Fruit fly (Drosophila melanogaster) whole organism, embryonic: ENCODE measurements around the gene Obp19b.

Source experiments
- Atf6 ChIP-seq: fragments of 200-800 bp; sonication (Bioruptor generic); IDR thresholded peaks from 2 replicates; pipeline ENCODE4 v1.3.6; 2022; ENCODE audit warnings: missing biosample characterization, missing genetic modification characterization
- Blimp-1 ChIP-seq: fragments of 200-800 bp; sonication (Bioruptor generic); optimal IDR thresholded peaks from 3 replicates; lab custom pipeline; 2018; ENCODE audit warnings: missing biosample characterization, missing genetic modification characterization, mild to moderate bottlenecking, moderate library complexity, missing genetic modification reagents
- C15 ChIP-seq: fragments of 200-800 bp; sonication (Bioruptor generic); IDR thresholded peaks from 3 replicates; pipeline ENCODE4 v1.3.6; 2022; ENCODE audit warnings: missing biosample characterization, missing genetic modification characterization
- CG10431 ChIP-seq: fragments of 200-800 bp; sonication (Bioruptor generic); optimal IDR thresholded peaks from 3 replicates; lab custom pipeline; 2018; ENCODE audit warnings: missing biosample characterization, mild to moderate bottlenecking, missing genetic modification characterization
- CG11560 ChIP-seq: fragments of 200-800 bp; sonication (Bioruptor generic); IDR thresholded peaks from 3 replicates; pipeline ENCODE4 v1.3.6; 2022; ENCODE audit warnings: missing biosample characterization, missing genetic modification characterization
- CG12299 ChIP-seq: fragments of 200-800 bp; sonication (Bioruptor generic); optimal IDR thresholded peaks from 2 replicates; lab custom pipeline; 2018; ENCODE audit warnings: missing biosample characterization, mild to moderate bottlenecking, missing genetic modification characterization
- CG13296 ChIP-seq: fragments of 200-800 bp; sonication (Bioruptor generic); optimal IDR thresholded peaks from 3 replicates; lab custom pipeline; 2018; ENCODE audit warnings: missing biosample characterization, mild to moderate bottlenecking, missing genetic modification characterization
- CG14050 ChIP-seq: fragments of 200-800 bp; sonication (Bioruptor generic); IDR thresholded peaks from 3 replicates; pipeline ENCODE4 v1.3.6; 2022; ENCODE audit warnings: missing biosample characterization, missing genetic modification characterization
- CG14441 ChIP-seq: fragments of 200-800 bp; sonication (Bioruptor generic); IDR thresholded peaks from 2 replicates; pipeline ENCODE4 v1.3.6; 2022; ENCODE audit warnings: missing biosample characterization, missing genetic modification characterization
- CG15073 ChIP-seq: fragments of 200-800 bp; sonication (Bioruptor generic); optimal IDR thresholded peaks from 2 replicates; lab custom pipeline; 2016; ENCODE audit warnings: missing biosample characterization, missing genetic modification characterization
- CG15269 ChIP-seq: fragments of 200-800 bp; sonication (Bioruptor generic); optimal IDR thresholded peaks from 2 replicates; lab custom pipeline; 2018; ENCODE audit warnings: missing biosample characterization, mild to moderate bottlenecking, missing genetic modification characterization, moderate library complexity
- CG15514 ChIP-seq: fragments of 200-800 bp; sonication (Bioruptor generic); optimal IDR thresholded peaks from 3 replicates; lab custom pipeline; 2017; ENCODE audit warnings: missing biosample characterization, missing genetic modification characterization, mild to moderate bottlenecking, moderate library complexity, missing genetic modification reagents
- CG16815 ChIP-seq: fragments of 200-800 bp; sonication (Bioruptor generic); optimal IDR thresholded peaks from 3 replicates; lab custom pipeline; 2017; ENCODE audit warnings: missing biosample characterization, mild to moderate bottlenecking, missing genetic modification characterization
- CG17186 ChIP-seq: fragments of 200-800 bp; sonication (Bioruptor generic); optimal IDR thresholded peaks from 3 replicates; lab custom pipeline; 2017; ENCODE audit warnings: missing biosample characterization, missing genetic modification reagents, missing genetic modification characterization
- CG17385 ChIP-seq: fragments of 200-800 bp; sonication (Bioruptor generic); optimal IDR thresholded peaks from 3 replicates; lab custom pipeline; 2018; ENCODE audit warnings: missing biosample characterization, mild to moderate bottlenecking, missing genetic modification characterization
- CG18619 ChIP-seq: fragments of 200-800 bp; sonication (Bioruptor generic); optimal IDR thresholded peaks from 3 replicates; lab custom pipeline; 2017; ENCODE audit warnings: missing biosample characterization, mild to moderate bottlenecking, missing genetic modification characterization
- CG18764 ChIP-seq: fragments of 200-800 bp; sonication (Bioruptor generic); optimal IDR thresholded peaks from 3 replicates; lab custom pipeline; 2016; ENCODE audit warnings: missing biosample characterization, missing genetic modification characterization
- CG2120 ChIP-seq: fragments of 200-800 bp; sonication (Bioruptor generic); optimal IDR thresholded peaks from 3 replicates; lab custom pipeline; 2016; ENCODE audit warnings: missing biosample characterization, missing genetic modification characterization
- CG2875 ChIP-seq: fragments of 200-800 bp; sonication (Bioruptor generic); optimal IDR thresholded peaks from 2 replicates; lab custom pipeline; 2017; ENCODE audit warnings: missing biosample characterization, mild to moderate bottlenecking, missing genetic modification characterization, missing genetic modification reagents
- CG34422 ChIP-seq: fragments of 200-800 bp; sonication (Bioruptor generic); IDR thresholded peaks from 3 replicates; pipeline ENCODE4 v1.3.6; 2022; ENCODE audit warnings: missing biosample characterization, missing genetic modification characterization
- CG3847 ChIP-seq: fragments of 200-800 bp; sonication (Bioruptor generic); IDR thresholded peaks from 2 replicates; pipeline ENCODE4 v1.3.6; 2022; ENCODE audit warnings: missing biosample characterization, missing genetic modification characterization
- CG42726 ChIP-seq: fragments of 200-800 bp; sonication (Bioruptor generic); IDR thresholded peaks from 2 replicates; pipeline ENCODE4 v1.3.6; 2022; ENCODE audit warnings: missing biosample characterization, missing genetic modification characterization; ENCODE audit not compliant: partially characterized antibody
- CG4404 ChIP-seq: fragments of 200-800 bp; sonication (Bioruptor generic); IDR thresholded peaks from 2 replicates; pipeline ENCODE4 v1.3.6; 2022; ENCODE audit warnings: missing biosample characterization, missing genetic modification characterization
- CG6765 ChIP-seq: fragments of 200-800 bp; sonication (Bioruptor generic); optimal IDR thresholded peaks from 3 replicates; lab custom pipeline; 2017; ENCODE audit warnings: missing biosample characterization, mild to moderate bottlenecking, missing genetic modification characterization
- CG7271 ChIP-seq: fragments of 200-800 bp; sonication (Bioruptor generic); optimal IDR thresholded peaks from 2 replicates; lab custom pipeline; 2018; ENCODE audit warnings: missing biosample characterization, mild to moderate bottlenecking, missing genetic modification characterization, moderate library complexity
- CG7839 ChIP-seq: fragments of 200-800 bp; sonication (Bioruptor generic); optimal IDR thresholded peaks from 3 replicates; lab custom pipeline; 2018; ENCODE audit warnings: missing biosample characterization, mild to moderate bottlenecking, missing genetic modification characterization, moderate library complexity
- CG7987 ChIP-seq: fragments of 200-800 bp; sonication (Bioruptor generic); optimal IDR thresholded peaks from 2 replicates; lab custom pipeline; 2018; ENCODE audit warnings: missing biosample characterization, mild to moderate bottlenecking, missing genetic modification characterization, moderate library complexity
- CG9727 ChIP-seq: fragments of 200-800 bp; sonication (Bioruptor generic); optimal IDR thresholded peaks from 3 replicates; lab custom pipeline; 2017; ENCODE audit warnings: missing biosample characterization, mild to moderate bottlenecking, missing genetic modification characterization
- Ets65A ChIP-seq: fragments of 200-800 bp; sonication (Bioruptor generic); peaks from one replicate; lab custom pipeline; 2016; ENCODE audit warnings: missing biosample characterization, missing genetic modification characterization
- Fer3 ChIP-seq: fragments of 200-800 bp; sonication (Bioruptor generic); optimal IDR thresholded peaks from 2 replicates; lab custom pipeline; 2018; ENCODE audit warnings: missing biosample characterization, mild to moderate bottlenecking, missing genetic modification characterization, moderate library complexity
- Gug ChIP-seq: fragments of 200-800 bp; sonication (Bioruptor generic); IDR thresholded peaks from 4 replicates; pipeline ENCODE4 v1.3.6; 2022; ENCODE audit warnings: missing biosample characterization, missing genetic modification characterization
- Hmr ChIP-seq: fragments of 200-800 bp; sonication (Bioruptor generic); optimal IDR thresholded peaks from 3 replicates; lab custom pipeline; 2017; ENCODE audit warnings: mild to moderate bottlenecking, missing biosample characterization, missing genetic modification reagents, missing genetic modification characterization
- Hr3 ChIP-seq: fragments of 200-800 bp; sonication (Bioruptor generic); optimal IDR thresholded peaks from 3 replicates; lab custom pipeline; 2016; ENCODE audit warnings: missing biosample characterization, missing genetic modification characterization
- Vsx1 ChIP-seq: fragments of 200-800 bp; sonication (Bioruptor generic); optimal IDR thresholded peaks from 2 replicates; lab custom pipeline; 2017; ENCODE audit warnings: missing biosample characterization, mild to moderate bottlenecking, missing genetic modification characterization, missing genetic modification reagents
- ac ChIP-seq: fragments of 200-800 bp; sonication (Bioruptor generic); optimal IDR thresholded peaks from 3 replicates; lab custom pipeline; 2017; ENCODE audit warnings: missing biosample characterization, mild to moderate bottlenecking, missing genetic modification characterization
- bcd ChIP-seq: fragments of 200-800 bp; sonication (Bioruptor generic); optimal IDR thresholded peaks from 2 replicates; lab custom pipeline; 2017; ENCODE audit warnings: missing biosample characterization, mild to moderate bottlenecking, missing genetic modification characterization
- ci ChIP-seq: fragments of 200-800 bp; sonication (Bioruptor generic); IDR thresholded peaks from 3 replicates; pipeline ENCODE4 v1.3.6; 2022; ENCODE audit warnings: missing biosample characterization, missing genetic modification characterization
- dpn ChIP-seq, 2 experiments: fragments of 200-800 bp; sonication (Bioruptor generic); optimal IDR thresholded peaks; 3 replicates each; lab custom pipeline; 2016; ENCODE audit warnings: missing biosample characterization in 2 of 2, missing genetic modification characterization in 2 of 2
- eve ChIP-seq, 2 experiments: fragments of >200 bp; optimal IDR thresholded peaks; 2 replicates each; lab custom pipeline; 2017; ENCODE audit warnings: missing biosample characterization in 2 of 2, missing genetic modification characterization in 2 of 2
- ewg ChIP-seq: fragments of 200-800 bp; sonication (Bioruptor generic); optimal IDR thresholded peaks from 3 replicates; lab custom pipeline; 2017; ENCODE audit warnings: mild to moderate bottlenecking, missing biosample characterization, missing genetic modification reagents, missing genetic modification characterization
- fd64A ChIP-seq: fragments of 200-800 bp; sonication (Bioruptor generic); optimal IDR thresholded peaks from 3 replicates; lab custom pipeline; 2018; ENCODE audit warnings: missing biosample characterization, mild to moderate bottlenecking, missing genetic modification characterization
- gem ChIP-seq: fragments of 200-800 bp; sonication (Bioruptor generic); optimal IDR thresholded peaks from 2 replicates; lab custom pipeline; 2019; ENCODE audit warnings: missing biosample characterization, mild to moderate bottlenecking, missing genetic modification characterization, moderate library complexity
- mld ChIP-seq: fragments of 200-800 bp; sonication (Bioruptor generic); IDR thresholded peaks from 3 replicates; pipeline ENCODE4 v1.3.6; 2022; ENCODE audit warnings: missing biosample characterization, missing genetic modification characterization; ENCODE audit not compliant: partially characterized antibody
- pum ChIP-seq: fragments of 200-800 bp; sonication (Bioruptor generic); optimal IDR thresholded peaks from 2 replicates; lab custom pipeline; 2016; ENCODE audit warnings: missing biosample characterization, missing genetic modification characterization
- sc ChIP-seq, 3 experiments: fragments of >200 bp in 2 of 3; fragments of 200-800 bp in 1 of 3; sonication (Bioruptor generic) in 1 of 3; optimal IDR thresholded peaks; 2 replicates in 2 of 3; 3 replicates in 1 of 3; lab custom pipeline; 2017; ENCODE audit warnings: mild to moderate bottlenecking in 1 of 3, missing biosample characterization in 1 of 3, missing genetic modification characterization in 1 of 3, missing genetic modification reagents in 1 of 3
- sens-2 ChIP-seq: fragments of 200-800 bp; sonication (Bioruptor generic); IDR thresholded peaks from 2 replicates; pipeline ENCODE4 v1.3.6; 2022; ENCODE audit warnings: missing biosample characterization, missing genetic modification characterization
- sim ChIP-seq: fragments of 200-800 bp; sonication (Bioruptor generic); IDR thresholded peaks from 2 replicates; pipeline ENCODE4 v1.3.6; 2022; ENCODE audit warnings: missing biosample characterization, missing genetic modification characterization
- sisA ChIP-seq: fragments of 200-800 bp; sonication (Bioruptor generic); IDR thresholded peaks from 2 replicates; pipeline ENCODE4 v1.3.6; 2022; ENCODE audit warnings: missing biosample characterization, missing genetic modification characterization
- zen2 ChIP-seq: fragments of 200-800 bp; sonication (Bioruptor generic); IDR thresholded peaks from 3 replicates; pipeline ENCODE4 v1.3.6; 2022; ENCODE audit warnings: missing biosample characterization, missing genetic modification characterization; ENCODE audit not compliant: partially characterized antibody
- zf30C ChIP-seq: fragments of 200-800 bp; sonication (Bioruptor generic); optimal IDR thresholded peaks from 3 replicates; lab custom pipeline; 2018; ENCODE audit warnings: missing biosample characterization, mild to moderate bottlenecking, missing genetic modification characterization

Obp19b gene

dm6 chrX:20434534-20434933 is 18.0 kb downstream of the Obp19b start (continued):
- TF ChIP-seq zen2, result no peak
- no peak for TF ChIP-seq CG17186
- TF ChIP-seq zf30C (GFP tag; lab: Kevin White, UChicago), result peak; percentile 50
- no peak for TF ChIP-seq ewg (GFP tag; lab: Kevin White, UChicago)
- peak; percentile 45 for TF ChIP-seq CG13296 (GFP tag; lab: Kevin White, UChicago)
- TF ChIP-seq ac, result no peak
- no peak for TF ChIP-seq CG34422 (GFP tag; lab: Robert Waterston, UW)
- TF ChIP-seq Vsx1 (GFP tag; lab: Kevin White, UChicago), result no peak
- no peak for TF ChIP-seq CG3847
- peak; percentile 42 for TF ChIP-seq gem (tag; lab: Kevin White, UChicago)
- peak; percentile 83 for TF ChIP-seq Ets65A (GFP tag; lab: Kevin White, UChicago)
- peak; percentile 22 for TF ChIP-seq Fer3 (tag; lab: Kevin White, UChicago)
- TF ChIP-seq sisA, result 0 out of 2 replicates have a peak, but pooled peaks have one; percentile 22
- no peak for TF ChIP-seq eve (GFP tag; optimal IDR thresholded peaks at IDR 0.05; lab: Kevin White, UChicago)
- TF ChIP-seq sens-2, result no peak
- 0 out of 4 replicates have a peak, but pooled peaks have one; percentile 16 for TF ChIP-seq Gug
- TF ChIP-seq CG18764 (GFP tag; lab: Kevin White, UChicago), result no peak
- TF ChIP-seq CG7839 (tag; lab: Kevin White, UChicago), result peak; percentile 41
- TF ChIP-seq CG12299 (tag; lab: Kevin White, UChicago), result no peak
- TF ChIP-seq Blimp-1, result no peak
- TF ChIP-seq CG42726 (GFP tag; lab: Robert Waterston, UW), result no peak
- TF ChIP-seq sim (GFP tag; lab: Robert Waterston, UW), result no peak
- peak; percentile 11 for TF ChIP-seq pum (GFP tag; lab: Kevin White, UChicago)
- TF ChIP-seq CG2875 (GFP tag; lab: Kevin White, UChicago), result no peak
- TF ChIP-seq CG17385 (GFP tag; lab: Kevin White, UChicago), result peak; percentile 37
- TF ChIP-seq C15 (GFP tag; lab: Robert Waterston, UW), result no peak
- no peak for TF ChIP-seq CG18619 (GFP tag; lab: Kevin White, UChicago)
- no peak for TF ChIP-seq CG14441 (GFP tag; lab: Robert Waterston, UW)
- TF ChIP-seq CG2120 (GFP tag; lab: Kevin White, UChicago), result peak; percentile 72
- TF ChIP-seq CG11560 (tag; lab: Robert Waterston, UW), result 0 out of 3 replicates have a peak, but pooled peaks have one; percentile 32
- TF ChIP-seq CG15514 (GFP tag; lab: Kevin White, UChicago), result no peak
- TF ChIP-seq bcd (GFP tag; lab: Kevin White, UChicago), result peak; percentile 9
- peak; percentile 45 for TF ChIP-seq CG15269 (tag; lab: Kevin White, UChicago)
- TF ChIP-seq CG7987, result no peak
- peak; percentile 8 to 26 for TF ChIP-seq dpn (GFP tag; optimal IDR thresholded peaks at IDR 0.05; lab: Kevin White, UChicago)
- TF ChIP-seq CG10431 (GFP tag; lab: Kevin White, UChicago), result no peak
- no peak for TF ChIP-seq CG14050 (GFP tag; lab: Robert Waterston, UW)
- no peak for TF ChIP-seq CG16815 (GFP tag; lab: Kevin White, UChicago)
- TF ChIP-seq Hr3, result peak; percentile 9
- no peak for TF ChIP-seq CG7271 (tag; lab: Kevin White, UChicago)
- TF ChIP-seq CG4404 (GFP tag; lab: Robert Waterston, UW), result no peak
- no peak for TF ChIP-seq CG15073 (GFP tag; lab: Kevin White, UChicago)
- no peak for TF ChIP-seq fd64A
- TF ChIP-seq CG6765 (GFP tag; lab: Kevin White, UChicago), result no peak
- no peak for TF ChIP-seq mld (GFP tag; lab: Robert Waterston, UW)
- peak; percentile 68 for TF ChIP-seq Hmr (GFP tag; lab: Kevin White, UChicago)
- TF ChIP-seq sc (optimal IDR thresholded peaks at IDR 0.05; lab: Kevin White, UChicago), result no peak
- no peak for TF ChIP-seq sc (GFP tag; optimal IDR thresholded peaks at IDR 0.05; lab: Kevin White, UChicago)
- peak; percentile 60 for TF ChIP-seq Atf6 (GFP tag; lab: Robert Waterston, UW)
- peak; percentile 20 for TF ChIP-seq CG9727 (GFP tag; lab: Kevin White, UChicago)
- 0 out of 3 replicates have a peak, but pooled peaks have one; percentile 15 for TF ChIP-seq ci (GFP tag; lab: Robert Waterston, UW)
